Worm (Caenorhabditis elegans) whole organism, L3 larva: ENCODE results near the gene best-15.

Experiments
- R02D3.7 ChIP-seq: fragments of 150-350 bp; optimal IDR thresholded peaks from 2 replicates; lab custom pipeline; 2014; ENCODE audit warnings: missing biosample characterization, missing genetic modification characterization
- aly-2 ChIP-seq: fragments of 150-350 bp; optimal IDR thresholded peaks from 2 replicates; lab custom pipeline; 2014; ENCODE audit warnings: missing biosample characterization, missing genetic modification characterization
- ama-1 ChIP-seq: fragments of 150-350 bp; optimal IDR thresholded peaks from 2 replicates; lab custom pipeline; 2018
- egl-27 ChIP-seq: sonication (generic microtip); optimal IDR thresholded peaks from 4 replicates; lab custom pipeline; 2017; ENCODE audit warnings: missing biosample characterization, missing genetic modification reagents, missing genetic modification characterization
- elt-2 ChIP-seq: sonication (generic microtip); optimal IDR thresholded peaks from 2 replicates; lab custom pipeline; 2016; ENCODE audit warnings: missing genetic modification reagents, mild to moderate bottlenecking, missing genetic modification characterization, missing compliant biosample characterization
- elt-3 ChIP-seq, 3 experiments: fragments of 150-350 bp in 1 of 3; sonication (generic microtip) in 2 of 3; optimal IDR thresholded peaks; 2 replicates in 2 of 3; 4 replicates in 1 of 3; lab custom pipeline; 2014 to 2017; ENCODE audit warnings: missing biosample characterization in 3 of 3, missing genetic modification characterization in 3 of 3
- lin-15B ChIP-seq: fragments of 150-350 bp; optimal IDR thresholded peaks from 2 replicates; lab custom pipeline; 2014; ENCODE audit warnings: missing biosample characterization, missing genetic modification characterization
- nfya-1 ChIP-seq: sonication (generic microtip); optimal IDR thresholded peaks from 2 replicates; lab custom pipeline; 2017; ENCODE audit warnings: missing genetic modification characterization, mild to moderate bottlenecking, missing compliant biosample characterization, antibody characterized with exemption, moderate library complexity; ENCODE audit not compliant: insufficient read depth
- nhr-237 ChIP-seq: fragments of 150-350 bp; optimal IDR thresholded peaks from 2 replicates; lab custom pipeline; 2014; ENCODE audit warnings: missing biosample characterization, missing genetic modification characterization
- nhr-76 ChIP-seq: fragments of 150-350 bp; sonication (generic microtip); optimal IDR thresholded peaks from 5 replicates; lab custom pipeline; 2014; ENCODE audit warnings: missing biosample characterization, missing genetic modification characterization
- nhr-77 ChIP-seq: fragments of 150-350 bp; optimal IDR thresholded peaks from 2 replicates; lab custom pipeline; 2014; ENCODE audit warnings: missing biosample characterization, missing genetic modification characterization
- skn-1 ChIP-seq: fragments of 150-350 bp; optimal IDR thresholded peaks from 2 replicates; lab custom pipeline; 2014; ENCODE audit warnings: missing biosample characterization, missing genetic modification characterization
- snpc-4 ChIP-seq: fragments of 150-350 bp; optimal IDR thresholded peaks from 2 replicates; lab custom pipeline; 2014; ENCODE audit warnings: missing biosample characterization, missing genetic modification characterization
- zag-1 ChIP-seq: fragments of 150-350 bp; optimal IDR thresholded peaks from 2 replicates; lab custom pipeline; 2014; ENCODE audit warnings: missing biosample characterization, missing genetic modification characterization

DNA sequence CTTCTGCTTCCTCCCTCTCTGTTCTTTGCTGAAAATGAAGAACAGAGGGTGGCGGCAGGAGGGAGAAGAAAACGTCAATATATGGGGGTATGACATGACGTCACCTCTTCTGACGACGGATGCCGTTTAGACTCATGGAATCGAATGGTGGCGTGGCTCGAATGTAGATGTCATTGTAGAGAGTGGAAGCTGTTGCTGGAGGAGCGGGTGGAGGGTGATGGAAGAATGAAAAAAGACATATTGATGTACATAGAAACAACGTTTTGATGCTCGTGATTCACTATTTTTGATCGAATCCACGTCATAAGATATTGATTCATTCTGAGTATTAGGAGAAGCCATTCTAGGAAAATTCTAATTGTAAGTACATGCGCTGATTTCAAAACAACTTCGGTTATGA, 13.0 kb downstream of the best-15 start:
- TF ChIP-seq elt-3 (tag; optimal IDR thresholded peaks at IDR 0.05; lab: Kevin White, UChicago) (no peak), skn-1 (tag; lab: Kevin White, UChicago) (no peak), snpc-4 (tag; lab: Kevin White, UChicago) (no peak), elt-2 (tag; lab: Kevin White, UChicago) (no peak), nfya-1 (peak; percentile 22), nhr-77 (tag; lab: Kevin White, UChicago) (no peak), nhr-237 (tag; lab: Kevin White, UChicago) (no peak), lin-15B (tag; lab: Kevin White, UChicago) (no peak), aly-2 (tag; lab: Kevin White, UChicago) (no peak), nhr-76 (no peak), R02D3.7 (tag; lab: Kevin White, UChicago) (no peak), egl-27 (tag; lab: Kevin White, UChicago) (no peak), zag-1 (tag; lab: Kevin White, UChicago) (no peak), ama-1 (no peak)
